Worm (Caenorhabditis elegans) whole organism, early embryonic: Measurements from ENCODE around the gene cyp-29A2.

Experiments
- B0310.2 ChIP-seq: sonication (generic microtip); optimal IDR thresholded peaks from 2 replicates; lab custom pipeline; 2016; ENCODE audit warnings: mild to moderate bottlenecking, missing genetic modification characterization, missing compliant biosample characterization
- ama-1 ChIP-seq: fragments of 150-350 bp; optimal IDR thresholded peaks from 2 replicates; lab custom pipeline; 2014
- ets-7 ChIP-seq: sonication (generic microtip); optimal IDR thresholded peaks from 2 replicates; lab custom pipeline; 2016; ENCODE audit warnings: missing genotype, missing genetic modification characterization, missing compliant biosample characterization
- tra-4 ChIP-seq: sonication (generic microtip); optimal IDR thresholded peaks from 2 replicates; lab custom pipeline; 2017; ENCODE audit warnings: missing genetic modification characterization, missing compliant biosample characterization

- TF ChIP-seq ama-1 (lab: Kevin White, UChicago) (no peak), tra-4 (no peak), ets-7 (tag; lab: Kevin White, UChicago) (no peak), B0310.2 (tag; lab: Kevin White, UChicago) (no peak)
These were observed 34.4 kb downstream of the cyp-29A2 start for ce11 chrV:11251798-11252197.
